Fruit fly (Drosophila melanogaster) whole organism, embryonic: Measurements from ENCODE around the gene Frmd5.

ENCODE experiments used
- Asciz ChIP-seq: fragments of 200-800 bp; sonication (Bioruptor generic); optimal IDR thresholded peaks from 2 replicates; lab custom pipeline; 2017; ENCODE audit warnings: missing biosample characterization, mild to moderate bottlenecking, missing genetic modification characterization, missing genetic modification reagents
- Bgb ChIP-seq: fragments of 200-800 bp; sonication (Bioruptor generic); IDR thresholded peaks from 2 replicates; pipeline ENCODE4 v1.3.6; 2022; ENCODE audit warnings: missing biosample characterization, missing genetic modification characterization; ENCODE audit not compliant: partially characterized antibody
- Blimp-1 ChIP-seq: fragments of 200-800 bp; sonication (Bioruptor generic); optimal IDR thresholded peaks from 3 replicates; lab custom pipeline; 2018; ENCODE audit warnings: missing biosample characterization, missing genetic modification characterization, mild to moderate bottlenecking, moderate library complexity, missing genetic modification reagents
- CG10267 ChIP-seq: fragments of 200-800 bp; sonication (Bioruptor generic); optimal IDR thresholded peaks from 2 replicates; lab custom pipeline; 2018; ENCODE audit warnings: missing biosample characterization, mild to moderate bottlenecking, missing genetic modification characterization, moderate library complexity
- CG10565 ChIP-seq: fragments of 200-800 bp; sonication (Bioruptor generic); optimal IDR thresholded peaks from 3 replicates; lab custom pipeline; 2016; ENCODE audit warnings: missing biosample characterization, mild to moderate bottlenecking, missing genetic modification characterization
- CG11560 ChIP-seq: fragments of 200-800 bp; sonication (Bioruptor generic); IDR thresholded peaks from 3 replicates; pipeline ENCODE4 v1.3.6; 2022; ENCODE audit warnings: missing biosample characterization, missing genetic modification characterization
- CG12659 ChIP-seq: fragments of 200-800 bp; sonication (Bioruptor generic); optimal IDR thresholded peaks from 3 replicates; lab custom pipeline; 2017; ENCODE audit warnings: mild to moderate bottlenecking, missing biosample characterization, missing genetic modification reagents, missing genetic modification characterization
- CG13424 ChIP-seq: fragments of 200-800 bp; sonication (Bioruptor generic); optimal IDR thresholded peaks from 2 replicates; lab custom pipeline; 2019; ENCODE audit warnings: missing biosample characterization, mild to moderate bottlenecking, missing genetic modification characterization, moderate library complexity
- CG17186 ChIP-seq: fragments of 200-800 bp; sonication (Bioruptor generic); optimal IDR thresholded peaks from 3 replicates; lab custom pipeline; 2017; ENCODE audit warnings: missing biosample characterization, missing genetic modification reagents, missing genetic modification characterization
- CG34376 ChIP-seq: fragments of 200-800 bp; sonication (Bioruptor generic); optimal IDR thresholded peaks from 2 replicates; lab custom pipeline; 2018; ENCODE audit warnings: missing biosample characterization, mild to moderate bottlenecking, missing genetic modification characterization
- CG4617 ChIP-seq: fragments of 200-800 bp; sonication (Bioruptor generic); optimal IDR thresholded peaks from 3 replicates; lab custom pipeline; 2016; ENCODE audit warnings: missing biosample characterization, missing genetic modification characterization, borderline replicate concordance
- CG7839 ChIP-seq: fragments of 200-800 bp; sonication (Bioruptor generic); optimal IDR thresholded peaks from 3 replicates; lab custom pipeline; 2018; ENCODE audit warnings: missing biosample characterization, mild to moderate bottlenecking, missing genetic modification characterization, moderate library complexity
- CG7963 ChIP-seq: fragments of 200-800 bp; sonication (Bioruptor generic); IDR thresholded peaks from 3 replicates; pipeline ENCODE4 v1.3.6; 2022; ENCODE audit warnings: missing biosample characterization, missing genetic modification characterization; ENCODE audit not compliant: partially characterized antibody
- CG9215 ChIP-seq: fragments of 200-800 bp; sonication (Bioruptor generic); IDR thresholded peaks from 2 replicates; pipeline ENCODE4 v1.3.6; 2022; ENCODE audit warnings: missing biosample characterization, missing genetic modification characterization
- CG9727 ChIP-seq: fragments of 200-800 bp; sonication (Bioruptor generic); optimal IDR thresholded peaks from 3 replicates; lab custom pipeline; 2017; ENCODE audit warnings: missing biosample characterization, mild to moderate bottlenecking, missing genetic modification characterization
- CTCF ChIP-seq: fragments of 200-800 bp; sonication (Bioruptor generic); optimal IDR thresholded peaks from 2 replicates; lab custom pipeline; 2017; ENCODE audit warnings: missing biosample characterization, mild to moderate bottlenecking, missing genetic modification characterization, moderate library complexity
- Dad ChIP-seq: fragments of 200-800 bp; sonication (Bioruptor generic); optimal IDR thresholded peaks from 3 replicates; lab custom pipeline; 2016; ENCODE audit warnings: missing biosample characterization, missing genetic modification characterization
- Eip74EF ChIP-seq, 2 experiments: fragments of 200-800 bp in 1 of 2; fragments of >200 bp in 1 of 2; sonication (Bioruptor generic) in 1 of 2; optimal IDR thresholded peaks; 2 replicates each; lab custom pipeline; 2017 to 2019; ENCODE audit warnings: missing biosample characterization in 2 of 2, missing genetic modification characterization in 2 of 2, mild to moderate bottlenecking in 1 of 2, moderate library complexity in 1 of 2
- Elba2 ChIP-seq: fragments of 200-800 bp; sonication (Bioruptor generic); optimal IDR thresholded peaks from 3 replicates; lab custom pipeline; 2016; ENCODE audit warnings: missing biosample characterization, missing genetic modification characterization
- Gsc ChIP-seq: fragments of 200-800 bp; sonication (Bioruptor generic); IDR thresholded peaks from 2 replicates; pipeline ENCODE4 v1.3.6; 2022; ENCODE audit warnings: missing biosample characterization, missing genetic modification characterization
- Lhr ChIP-seq: fragments of 200-800 bp; sonication (Bioruptor generic); optimal IDR thresholded peaks from 3 replicates; lab custom pipeline; 2017; ENCODE audit warnings: mild to moderate bottlenecking, missing biosample characterization, missing genetic modification reagents, missing genetic modification characterization
- Nf-YB ChIP-seq: fragments of 200-800 bp; sonication (Bioruptor generic); optimal IDR thresholded peaks from 3 replicates; lab custom pipeline; 2019; ENCODE audit warnings: missing biosample characterization, mild to moderate bottlenecking, missing genetic modification characterization, moderate library complexity
- Opbp ChIP-seq: fragments of 200-800 bp; sonication (Bioruptor generic); IDR thresholded peaks from 3 replicates; pipeline ENCODE4 v1.3.6; 2022; ENCODE audit warnings: missing biosample characterization, missing genetic modification characterization; ENCODE audit not compliant: partially characterized antibody
- TFAM ChIP-seq: fragments of 200-800 bp; sonication (Bioruptor generic); optimal IDR thresholded peaks from 2 replicates; lab custom pipeline; 2017; ENCODE audit warnings: missing biosample characterization, missing genetic modification characterization, inconsistent platforms
- amos ChIP-seq: fragments of 200-800 bp; sonication (Bioruptor generic); IDR thresholded peaks from 2 replicates; pipeline ENCODE4 v1.3.6; 2022; ENCODE audit warnings: missing biosample characterization, missing genetic modification characterization; ENCODE audit not compliant: partially characterized antibody
- eve ChIP-seq, 2 experiments: fragments of >200 bp; optimal IDR thresholded peaks; 2 replicates each; lab custom pipeline; 2017; ENCODE audit warnings: missing biosample characterization in 2 of 2, missing genetic modification characterization in 2 of 2
- exex ChIP-seq: fragments of 200-800 bp; sonication (Bioruptor generic); optimal IDR thresholded peaks from 4 replicates; lab custom pipeline; 2018; ENCODE audit warnings: missing biosample characterization, mild to moderate bottlenecking, missing genetic modification characterization, moderate library complexity
- grn ChIP-seq: fragments of 200-800 bp; sonication (Bioruptor generic); optimal IDR thresholded peaks from 3 replicates; lab custom pipeline; 2017; ENCODE audit warnings: missing biosample characterization, missing genetic modification characterization
- hb ChIP-seq: fragments of 200-800 bp; sonication (Bioruptor generic); IDR thresholded peaks from 3 replicates; pipeline ENCODE4 v1.3.6; 2022; ENCODE audit warnings: missing biosample characterization, missing genetic modification characterization; ENCODE audit not compliant: partially characterized antibody
- inv ChIP-seq: fragments of 200-800 bp; sonication (Bioruptor generic); IDR thresholded peaks from 2 replicates; pipeline ENCODE4 v1.3.6; 2022; ENCODE audit warnings: missing biosample characterization, missing genetic modification characterization; ENCODE audit not compliant: partially characterized antibody
- nom ChIP-seq: fragments of 200-800 bp; sonication (Bioruptor generic); optimal IDR thresholded peaks from 2 replicates; lab custom pipeline; 2017; ENCODE audit warnings: missing biosample characterization, missing genetic modification characterization, mild to moderate bottlenecking, moderate library complexity, missing genetic modification reagents
- pfk ChIP-seq: fragments of 200-800 bp; sonication (Bioruptor generic); optimal IDR thresholded peaks from 2 replicates; lab custom pipeline; 2018; ENCODE audit warnings: missing biosample characterization, mild to moderate bottlenecking, missing genetic modification characterization, moderate library complexity
- phol ChIP-seq: fragments of 200-800 bp; sonication (Bioruptor generic); optimal IDR thresholded peaks from 3 replicates; lab custom pipeline; 2018; ENCODE audit warnings: missing biosample characterization, mild to moderate bottlenecking, missing genetic modification characterization, moderate library complexity
- sd ChIP-seq: fragments of 200-800 bp; sonication (Bioruptor generic); optimal IDR thresholded peaks from 3 replicates; lab custom pipeline; 2018; ENCODE audit warnings: missing biosample characterization, mild to moderate bottlenecking, missing genetic modification characterization, moderate library complexity
- seq ChIP-seq: fragments of 200-800 bp; sonication (Bioruptor generic); IDR thresholded peaks from 2 replicates; pipeline ENCODE4 v1.3.6; 2022; ENCODE audit warnings: missing biosample characterization, missing genetic modification characterization
- sug ChIP-seq: fragments of 200-800 bp; optimal IDR thresholded peaks from 2 replicates; lab custom pipeline; 2019; ENCODE audit warnings: missing biosample characterization, mild to moderate bottlenecking, missing genetic modification characterization, moderate library complexity
- tgo ChIP-seq: fragments of 200-800 bp; sonication (Bioruptor generic); IDR thresholded peaks from 3 replicates; pipeline ENCODE4 v1.3.6; 2022; ENCODE audit warnings: missing biosample characterization, missing genetic modification characterization
- tin ChIP-seq: fragments of 200-800 bp; sonication (Bioruptor generic); optimal IDR thresholded peaks from 3 replicates; lab custom pipeline; 2016; ENCODE audit warnings: missing biosample characterization, missing genetic modification characterization
- usp ChIP-seq: fragments of >200 bp; optimal IDR thresholded peaks from 2 replicates; lab custom pipeline; 2017; ENCODE audit warnings: missing biosample characterization, missing genetic modification characterization
- vvl ChIP-seq: fragments of 200-800 bp; sonication (Bioruptor generic); IDR thresholded peaks from 2 replicates; pipeline ENCODE4 v1.3.6; 2022; ENCODE audit warnings: missing biosample characterization, missing genetic modification characterization
- wek ChIP-seq: fragments of 200-800 bp; sonication (Bioruptor generic); optimal IDR thresholded peaks from 3 replicates; lab custom pipeline; 2018; ENCODE audit warnings: missing biosample characterization, mild to moderate bottlenecking, missing genetic modification characterization, moderate library complexity
- z ChIP-seq: fragments of 200-800 bp; sonication (Bioruptor generic); IDR thresholded peaks from 3 replicates; pipeline ENCODE4 v1.3.6; 2022; ENCODE audit warnings: missing biosample characterization, missing genetic modification characterization

The Frmd5 gene

dm6 chr2L:10387869-10388726 is 43.9 kb downstream of the Frmd5 start, which contains the start of gene da (continued):
- TF ChIP-seq pfk (GFP tag; lab: Kevin White, UChicago) (peak; percentile 86), Blimp-1 (no peak), z (GFP tag; lab: Robert Waterston, UW) (no peak), CG7839 (peak; percentile 61), CG4617 (GFP tag; lab: Kevin White, UChicago) (peak; percentile 49), seq (GFP tag; lab: Robert Waterston, UW) (no peak; the same call in 1 of the 2 replicates), TFAM (GFP tag; lab: Kevin White, UChicago) (no peak), Lhr (GFP tag; lab: Kevin White, UChicago) (peak; percentile 23)

- TF ChIP-seq CG10267 (tag; lab: Kevin White, UChicago) (no peak), amos (peak; percentile 48; the same call in 1 of the 2 replicates), grn (GFP tag; lab: Kevin White, UChicago) (peak; percentile 69), sug (tag; lab: Kevin White, UChicago) (peak; percentile 99), CTCF (peak; percentile 4), usp (no peak), CG34376 (peak; percentile 50), Bgb (GFP tag; lab: Robert Waterston, UW) (peak; percentile 60), sd (tag; lab: Kevin White, UChicago) (peak; percentile 85), exex (tag; lab: Kevin White, UChicago) (peak; percentile 96)
Measured at dm6 chr2L:10393467-10393866, 49.2 kb downstream of the Frmd5 start.

- TF ChIP-seq tgo (GFP tag; lab: Robert Waterston, UW): no peak
- no peak for TF ChIP-seq wek (GFP tag; lab: Kevin White, UChicago)
- TF ChIP-seq hb (GFP tag; lab: Robert Waterston, UW): no peak
- no peak for TF ChIP-seq Eip74EF (GFP tag; optimal IDR thresholded peaks at IDR 0.05; lab: Kevin White, UChicago)
- TF ChIP-seq eve (GFP tag; optimal IDR thresholded peaks at IDR 0.05; lab: Kevin White, UChicago): peak in 1 of 2 experiments; percentile 13
Measured at dm6 chr2L:10395035-10395434, 50.8 kb downstream of the Frmd5 start.

- 0 out of 3 replicates have a peak, but pooled peaks have one; percentile 27 for TF ChIP-seq Opbp
- peak; percentile 92 for TF ChIP-seq Elba2 (GFP tag; lab: Kevin White, UChicago)
- peak; percentile 35 for TF ChIP-seq CG17186
- TF ChIP-seq CG10565 (GFP tag; lab: Kevin White, UChicago): no peak
- no peak for TF ChIP-seq Dad (GFP tag; lab: Kevin White, UChicago)
- no peak; the same call in 1 of the 2 replicates for TF ChIP-seq inv (GFP tag; lab: Robert Waterston, UW)
- peak; percentile 7; the same call in 1 of the 2 replicates for TF ChIP-seq vvl (GFP tag; lab: Robert Waterston, UW)
- no peak for TF ChIP-seq CG13424 (tag; lab: Kevin White, UChicago)
- TF ChIP-seq Gsc (GFP tag; lab: Robert Waterston, UW): no peak
- TF ChIP-seq phol (tag; lab: Kevin White, UChicago): peak; percentile 25
- no peak for TF ChIP-seq CG7963 (GFP tag; lab: Robert Waterston, UW)
- peak; percentile 52 for TF ChIP-seq nom (GFP tag; lab: Kevin White, UChicago)
- TF ChIP-seq tin (GFP tag; lab: Kevin White, UChicago): no peak
- peak; percentile 6 for TF ChIP-seq Nf-YB (GFP tag; lab: Kevin White, UChicago)
- no peak for TF ChIP-seq CG9215 (GFP tag; lab: Robert Waterston, UW)
- TF ChIP-seq CG12659: no peak
- TF ChIP-seq CG11560 (tag; lab: Robert Waterston, UW): peak; percentile 97
- no peak for TF ChIP-seq Asciz (GFP tag; lab: Kevin White, UChicago)
- TF ChIP-seq CG9727 (GFP tag; lab: Kevin White, UChicago): no peak
Measured at dm6 chr2L:10395642-10396487, 51.6 kb downstream of the Frmd5 start, which contains the start of gene Mdh1. Mdh1 (minus strand) TSS chr2L:10396332.
